Worm (Caenorhabditis elegans) whole organism, L2 larva: ENCODE data around the gene lin-7.

Experiments
- C34F6.9 ChIP-seq: fragments of 150-350 bp; optimal IDR thresholded peaks from 2 replicates; lab custom pipeline; 2014; ENCODE audit warnings: missing biosample characterization, missing genetic modification characterization
- F13H6.1 ChIP-seq: sonication (generic microtip); optimal IDR thresholded peaks from 2 replicates; lab custom pipeline; 2016; ENCODE audit warnings: missing genetic modification characterization, missing compliant biosample characterization
- R02D3.7 ChIP-seq: fragments of 150-350 bp; optimal IDR thresholded peaks from 2 replicates; lab custom pipeline; 2014; ENCODE audit warnings: missing biosample characterization, missing genetic modification characterization
- ZK546.5 ChIP-seq: sonication (generic microtip); optimal IDR thresholded peaks from 2 replicates; lab custom pipeline; 2017; ENCODE audit warnings: missing biosample characterization, missing genetic modification characterization
- alr-1 ChIP-seq: fragments of 150-350 bp; optimal IDR thresholded peaks from 2 replicates; lab custom pipeline; 2014; ENCODE audit warnings: missing biosample characterization, missing genetic modification characterization
- aly-2 ChIP-seq: fragments of 150-350 bp; optimal IDR thresholded peaks from 2 replicates; lab custom pipeline; 2014; ENCODE audit warnings: missing biosample characterization, missing genetic modification characterization
- ama-1 ChIP-seq: fragments of 150-350 bp; optimal IDR thresholded peaks from 2 replicates; lab custom pipeline; 2018; ENCODE audit warnings: inconsistent platforms
- blmp-1 ChIP-seq: sonication (generic microtip); optimal IDR thresholded peaks from 2 replicates; lab custom pipeline; 2017; ENCODE audit warnings: missing genetic modification characterization, mild to moderate bottlenecking, missing compliant biosample characterization, antibody characterized with exemption, moderate library complexity; ENCODE audit not compliant: insufficient read depth
- ceh-16 ChIP-seq: fragments of 150-350 bp; optimal IDR thresholded peaks from 2 replicates; lab custom pipeline; 2014; ENCODE audit warnings: missing biosample characterization, missing genetic modification characterization
- ceh-82 ChIP-seq: fragments of 150-350 bp; optimal IDR thresholded peaks from 2 replicates; lab custom pipeline; 2014; ENCODE audit warnings: missing biosample characterization, missing genetic modification characterization
- crh-2 ChIP-seq: sonication (generic microtip); optimal IDR thresholded peaks from 2 replicates; lab custom pipeline; 2017; ENCODE audit warnings: missing biosample characterization, missing genetic modification characterization
- dmd-4 ChIP-seq: sonication (generic microtip); optimal IDR thresholded peaks from 2 replicates; lab custom pipeline; 2017; ENCODE audit warnings: missing biosample characterization, missing genetic modification characterization
- egl-27 ChIP-seq: sonication (generic microtip); optimal IDR thresholded peaks from 3 replicates; lab custom pipeline; 2017; ENCODE audit warnings: missing biosample characterization, missing genetic modification reagents, missing genetic modification characterization
- elt-1 ChIP-seq: fragments of 150-350 bp; optimal IDR thresholded peaks from 2 replicates; lab custom pipeline; 2014; ENCODE audit warnings: missing biosample characterization, missing genetic modification characterization
- elt-3 ChIP-seq: sonication (generic microtip); optimal IDR thresholded peaks from 2 replicates; lab custom pipeline; 2017; ENCODE audit warnings: missing biosample characterization, missing genetic modification characterization
- gmeb-1 ChIP-seq: fragments of 150-350 bp; optimal IDR thresholded peaks from 2 replicates; lab custom pipeline; 2014; ENCODE audit warnings: missing biosample characterization, missing genetic modification characterization
- lin-11 ChIP-seq: fragments of 150-350 bp; sonication (generic microtip); optimal IDR thresholded peaks from 2 replicates; lab custom pipeline; 2014; ENCODE audit warnings: missing biosample characterization, missing genetic modification characterization, inconsistent platforms, mixed read lengths
- lin-13 ChIP-seq: fragments of 150-350 bp; optimal IDR thresholded peaks from 2 replicates; lab custom pipeline; 2014; ENCODE audit warnings: missing biosample characterization, missing genetic modification reagents, missing genetic modification characterization
- lin-39 ChIP-seq: fragments of 150-350 bp; optimal IDR thresholded peaks from 2 replicates; lab custom pipeline; 2014; ENCODE audit warnings: missing biosample characterization, missing genetic modification reagents, missing genetic modification characterization
- lsy-2 ChIP-seq, 2 experiments: fragments of 150-350 bp in 1 of 2; sonication (generic microtip) in 1 of 2; optimal IDR thresholded peaks; 2 replicates each; lab custom pipeline; 2014 to 2017; ENCODE audit warnings: missing biosample characterization in 2 of 2, missing genetic modification characterization in 2 of 2
- mab-5 ChIP-seq: fragments of 150-350 bp; optimal IDR thresholded peaks from 2 replicates; lab custom pipeline; 2014; ENCODE audit warnings: missing biosample characterization, missing genetic modification characterization
- mbf-1 ChIP-seq: sonication (generic microtip); optimal IDR thresholded peaks from 2 replicates; lab custom pipeline; 2017; ENCODE audit warnings: missing biosample characterization, missing genetic modification characterization
- mdl-1 ChIP-seq, 2 experiments: fragments of 150-350 bp in 1 of 2; sonication (generic microtip) in 1 of 2; optimal IDR thresholded peaks; 2 replicates each; lab custom pipeline; 2017; ENCODE audit warnings: missing biosample characterization in 2 of 2, missing genetic modification characterization in 2 of 2
- nhr-11 ChIP-seq: fragments of 150-350 bp; optimal IDR thresholded peaks from 2 replicates; lab custom pipeline; 2014; ENCODE audit warnings: missing biosample characterization, missing genetic modification characterization
- nhr-12 ChIP-seq: fragments of 150-350 bp; optimal IDR thresholded peaks from 2 replicates; lab custom pipeline; 2014; ENCODE audit warnings: missing biosample characterization, missing genetic modification characterization
- nhr-129 ChIP-seq: fragments of 150-350 bp; optimal IDR thresholded peaks from 2 replicates; lab custom pipeline; 2014; ENCODE audit warnings: missing biosample characterization, missing genetic modification characterization
- nhr-21 ChIP-seq: fragments of 150-350 bp; optimal IDR thresholded peaks from 2 replicates; lab custom pipeline; 2014; ENCODE audit warnings: missing biosample characterization, missing genetic modification characterization
- nhr-23 ChIP-seq: fragments of 150-350 bp; optimal IDR thresholded peaks from 2 replicates; lab custom pipeline; 2014; ENCODE audit warnings: missing biosample characterization, missing genetic modification reagents, missing genetic modification characterization
- nhr-237 ChIP-seq: fragments of 150-350 bp; optimal IDR thresholded peaks from 2 replicates; lab custom pipeline; 2014; ENCODE audit warnings: missing biosample characterization, missing genetic modification characterization
- nhr-25 ChIP-seq: fragments of 150-350 bp; sonication (generic microtip); optimal IDR thresholded peaks from 3 replicates; lab custom pipeline; 2014; ENCODE audit warnings: missing biosample characterization, missing genetic modification characterization
- nhr-6 ChIP-seq: fragments of 150-350 bp; optimal IDR thresholded peaks from 2 replicates; lab custom pipeline; 2014; ENCODE audit warnings: missing biosample characterization, missing genetic modification characterization
- nhr-77 ChIP-seq: fragments of 150-350 bp; optimal IDR thresholded peaks from 2 replicates; lab custom pipeline; 2014; ENCODE audit warnings: missing biosample characterization, missing genetic modification characterization
- sem-4 ChIP-seq: fragments of 150-350 bp; optimal IDR thresholded peaks from 2 replicates; lab custom pipeline; 2014; ENCODE audit warnings: missing biosample characterization, missing genetic modification reagents, missing genetic modification characterization
- skn-1 ChIP-seq: sonication (generic microtip); optimal IDR thresholded peaks from 2 replicates; lab custom pipeline; 2017; ENCODE audit warnings: missing biosample characterization, missing genetic modification characterization
- sma-3 ChIP-seq: sonication (generic microtip); optimal IDR thresholded peaks from 2 replicates; lab custom pipeline; 2016; ENCODE audit warnings: missing genetic modification reagents, missing genetic modification characterization, missing compliant biosample characterization
- sma-9 ChIP-seq, 2 experiments: fragments of 150-350 bp in 1 of 2; sonication (generic microtip) in 1 of 2; optimal IDR thresholded peaks; 2 replicates each; lab custom pipeline; 2014 to 2016; ENCODE audit warnings: missing genetic modification characterization in 2 of 2, mild to moderate bottlenecking in 1 of 2, missing biosample characterization in 1 of 2, missing compliant biosample characterization in 1 of 2, missing genetic modification reagents in 1 of 2, moderate library complexity in 1 of 2
- snpc-4 ChIP-seq: fragments of 150-350 bp; optimal IDR thresholded peaks from 2 replicates; lab custom pipeline; 2014; ENCODE audit warnings: missing biosample characterization, missing genetic modification characterization
- unc-39 ChIP-seq: fragments of 150-350 bp; optimal IDR thresholded peaks from 2 replicates; lab custom pipeline; 2014; ENCODE audit warnings: missing biosample characterization, missing genetic modification characterization
- unc-55 ChIP-seq: fragments of 150-350 bp; sonication (generic microtip); optimal IDR thresholded peaks from 3 replicates; lab custom pipeline; 2014; ENCODE audit warnings: missing biosample characterization, missing genetic modification reagents, missing genetic modification characterization
- zag-1 ChIP-seq: fragments of 150-350 bp; optimal IDR thresholded peaks from 2 replicates; lab custom pipeline; 2014; ENCODE audit warnings: missing biosample characterization, missing genetic modification characterization
- ztf-1 ChIP-seq: fragments of 200-800 bp; sonication (Bioruptor generic); conservative IDR thresholded peaks from 2 replicates; pipeline ENCODE4 v1.3.6; 2022; ENCODE audit warnings: missing genetic modification characterization, missing compliant biosample characterization

lin-7 gene

DNA sequence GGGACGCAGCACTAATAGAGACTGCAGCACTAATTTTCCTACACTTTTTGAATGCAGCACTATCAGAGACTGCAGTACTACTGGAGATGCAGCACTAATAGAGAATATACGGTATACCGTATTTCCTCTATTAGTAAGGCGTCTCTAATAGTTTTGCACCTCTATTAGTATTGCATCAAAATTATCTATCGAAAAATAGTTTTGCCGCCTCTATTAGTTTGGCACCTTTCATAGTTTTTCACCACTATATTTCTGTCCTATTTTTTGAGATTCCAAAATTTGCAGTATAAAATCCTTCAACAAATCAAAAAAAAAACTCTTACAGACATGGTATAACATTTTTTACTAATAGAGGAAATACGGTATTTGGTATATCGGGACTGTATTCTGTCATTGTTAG lies 44.6 kb upstream of the lin-7 start:
- TF ChIP-seq nhr-12 (tag; lab: Kevin White, UChicago) (no peak), zag-1 (tag; lab: Kevin White, UChicago) (no peak)

DNA sequence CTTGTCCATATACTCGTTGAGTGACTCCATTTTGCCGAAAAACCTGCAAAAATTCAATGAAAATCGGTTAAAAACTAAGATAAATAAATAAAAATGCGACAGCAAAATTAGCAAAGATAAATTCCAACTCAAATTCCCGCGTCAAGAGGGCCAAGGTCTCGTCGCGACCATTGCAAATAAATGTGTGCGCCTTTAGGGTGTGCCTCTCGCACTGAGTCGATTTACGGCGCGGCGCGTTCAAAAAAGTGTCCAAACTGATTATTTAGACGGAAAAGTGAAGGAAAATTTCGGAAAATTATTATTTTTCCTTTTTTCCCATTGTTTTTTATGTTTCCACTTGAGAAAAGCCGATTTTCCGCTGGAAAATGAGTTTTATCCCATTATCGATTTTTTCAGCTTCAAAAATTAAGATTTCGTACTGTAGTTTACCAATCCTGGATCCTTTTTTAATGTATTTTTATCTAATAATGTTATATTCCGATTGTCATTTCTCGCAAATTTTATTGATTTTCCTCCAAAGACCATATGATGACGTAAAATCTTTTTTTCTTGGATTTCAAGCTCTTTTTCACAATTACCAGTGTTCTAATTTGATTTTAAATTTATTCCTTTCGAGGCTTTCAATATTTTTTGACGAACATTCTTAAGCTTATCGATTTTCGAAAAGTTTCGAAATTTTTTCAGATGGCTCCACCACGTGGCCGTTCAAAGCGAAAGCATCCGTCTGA lies 41.0 kb upstream of the lin-7 start, which contains the start of the genes kbp-3 and nurf-1:
TSS of gene kbp-3 (minus strand) at position 43 of the 728 bp plus-strand sequence.
TSS of gene nurf-1 (plus strand) at position 678 of the 728 bp plus-strand sequence.
- TF ChIP-seq lsy-2 (tag; optimal IDR thresholded peaks at IDR 0.05; lab: Kevin White, UChicago): peak; percentile 17 to 80
- TF ChIP-seq nhr-129 (tag; lab: Kevin White, UChicago): peak; percentile 47
- TF ChIP-seq gmeb-1 (tag; lab: Kevin White, UChicago): peak; percentile 83
- TF ChIP-seq skn-1 (tag; lab: Kevin White, UChicago): no peak
- TF ChIP-seq lin-11 (tag; lab: Kevin White, UChicago): peak; percentile 35
- no peak for TF ChIP-seq nhr-21 (tag; lab: Kevin White, UChicago)
- TF ChIP-seq C34F6.9 (tag; lab: Kevin White, UChicago): peak; percentile 78
- TF ChIP-seq F13H6.1 (tag; lab: Kevin White, UChicago): peak; percentile 7
- peak; percentile 12 for TF ChIP-seq nhr-25
- TF ChIP-seq elt-3 (tag; lab: Kevin White, UChicago): no peak
- TF ChIP-seq unc-55 (GFP tag; lab: Kevin White, UChicago): peak; percentile 86
- peak; percentile 47 for TF ChIP-seq lin-13
- peak; percentile 35 for TF ChIP-seq crh-2 (tag; lab: Kevin White, UChicago)

DNA sequence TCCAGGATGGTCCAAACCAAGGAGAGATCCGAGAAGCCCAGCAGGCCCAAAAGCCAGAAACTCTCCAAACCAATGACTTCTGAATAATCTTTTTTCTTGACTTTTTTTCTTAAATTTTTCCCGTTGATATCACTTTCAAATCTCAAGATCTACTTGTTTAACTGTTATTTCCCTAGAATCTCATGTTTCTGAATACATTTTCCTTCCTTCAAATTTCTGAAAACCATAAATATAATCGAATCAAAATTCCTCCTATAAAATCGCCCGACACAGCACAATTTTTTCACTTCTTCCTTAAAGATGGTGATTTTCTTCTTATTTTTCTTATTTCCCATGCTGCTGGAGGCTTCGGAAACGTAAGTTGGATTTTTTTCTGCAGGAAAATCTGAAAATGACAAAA lies 39.0 kb upstream of the lin-7 start, which contains the start of gene F26H11.8:
TSS of gene F26H11.8 (plus strand) at position 301 of the 400 bp plus-strand sequence.
- TF ChIP-seq sma-9 (GFP tag; optimal IDR thresholded peaks at IDR 0.05; lab: Kevin White, UChicago) (no peak), sma-9 (tag; optimal IDR thresholded peaks at IDR 0.05; lab: Kevin White, UChicago) (no peak), ceh-16 (no peak), lin-11 (tag; lab: Kevin White, UChicago) (no peak), lin-13 (no peak), nhr-25 (no peak), gmeb-1 (tag; lab: Kevin White, UChicago) (no peak), elt-3 (tag; lab: Kevin White, UChicago) (no peak), mdl-1 (tag; optimal IDR thresholded peaks at IDR 0.05; lab: Kevin White, UChicago) (no peak), nhr-11 (no peak), sma-3 (GFP tag; lab: Kevin White, UChicago) (no peak), unc-39 (tag; lab: Kevin White, UChicago) (no peak), sem-4 (tag; lab: Kevin White, UChicago) (no peak)

DNA sequence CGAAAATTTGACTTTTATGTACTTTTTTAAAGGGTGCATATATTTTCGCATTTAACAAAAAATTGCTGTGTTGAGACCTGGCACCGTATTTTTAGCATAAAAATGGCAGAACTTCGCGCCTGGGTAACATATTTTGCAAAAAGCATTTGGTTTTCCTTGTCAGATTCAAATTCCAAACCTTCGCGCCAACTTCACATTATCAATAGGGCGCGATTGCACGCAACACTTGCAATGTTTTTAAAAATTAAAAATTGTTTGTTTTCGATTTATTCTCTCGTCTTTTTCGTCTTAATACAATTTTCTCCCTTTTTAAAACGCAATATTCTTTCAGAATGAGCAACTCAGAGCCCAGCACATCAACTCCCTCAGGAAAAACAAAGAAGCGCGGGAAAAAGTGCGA lies 34.4 kb upstream of the lin-7 start, which contains the start of gene mes-2:
TSS of gene mes-2 (plus strand) at position 330 of the 400 bp plus-strand sequence.
- TF ChIP-seq nhr-25 (peak; percentile 72), elt-3 (tag; lab: Kevin White, UChicago) (no peak), zag-1 (tag; lab: Kevin White, UChicago) (no peak), lsy-2 (tag; optimal IDR thresholded peaks at IDR 0.05; lab: Kevin White, UChicago) (peak; percentile 82 to 92), lin-13 (peak; percentile 79), sma-3 (GFP tag; lab: Kevin White, UChicago) (peak; percentile 76), ama-1 (lab: Kevin White, UChicago) (no peak), nhr-12 (tag; lab: Kevin White, UChicago) (no peak), egl-27 (tag; lab: Kevin White, UChicago) (no peak), blmp-1 (tag; lab: Kevin White, UChicago) (no peak), nhr-77 (tag; lab: Kevin White, UChicago) (no peak), nhr-21 (tag; lab: Kevin White, UChicago) (peak; percentile 70), sem-4 (tag; lab: Kevin White, UChicago) (peak; percentile 19), lin-11 (tag; lab: Kevin White, UChicago) (no peak), mab-5 (tag; lab: Kevin White, UChicago) (peak; percentile 78), ceh-16 (no peak), ZK546.5 (peak; percentile 25), lin-39 (tag; lab: Kevin White, UChicago) (no peak), crh-2 (tag; lab: Kevin White, UChicago) (peak; percentile 87), unc-55 (GFP tag; lab: Kevin White, UChicago) (peak; percentile 95), aly-2 (tag; lab: Kevin White, UChicago) (no peak), dmd-4 (tag; lab: Kevin White, UChicago) (no peak), gmeb-1 (tag; lab: Kevin White, UChicago) (peak; percentile 99), alr-1 (no peak), nhr-6 (tag; lab: Kevin White, UChicago) (peak; percentile 55), ceh-82 (tag; lab: Kevin White, UChicago) (peak; percentile 27), nhr-11 (no peak), elt-1 (tag; lab: Kevin White, UChicago) (no peak), ztf-1 (GFP tag; lab: Robert Waterston, UW) (no peak), mbf-1 (no peak), unc-39 (tag; lab: Kevin White, UChicago) (no peak), F13H6.1 (tag; lab: Kevin White, UChicago) (peak; percentile 63), mdl-1 (tag; optimal IDR thresholded peaks at IDR 0.05; lab: Kevin White, UChicago) (no peak), nhr-23 (tag; lab: Kevin White, UChicago) (no peak), snpc-4 (tag; lab: Kevin White, UChicago) (peak; percentile 72), sma-9 (GFP tag; optimal IDR thresholded peaks at IDR 0.05; lab: Kevin White, UChicago) (no peak), sma-9 (tag; optimal IDR thresholded peaks at IDR 0.05; lab: Kevin White, UChicago) (no peak), C34F6.9 (tag; lab: Kevin White, UChicago) (peak; percentile 86), R02D3.7 (tag; lab: Kevin White, UChicago) (peak; percentile 38), nhr-237 (no peak)
